Worm (Caenorhabditis elegans) whole organism, late embryonic: Measurements from ENCODE around the gene F55A11.11.

Source experiments
- C08G9.2 ChIP-seq: sonication (generic microtip); optimal IDR thresholded peaks from 2 replicates; lab custom pipeline; 2016; ENCODE audit warnings: mild to moderate bottlenecking, missing genetic modification characterization, moderate library complexity, missing compliant biosample characterization
- K02D7.2 ChIP-seq: sonication (generic microtip); optimal IDR thresholded peaks from 2 replicates; lab custom pipeline; 2017; ENCODE audit warnings: mild to moderate bottlenecking, missing genetic modification characterization, missing compliant biosample characterization
- Y22D7AL.16 ChIP-seq: sonication (generic microtip); optimal IDR thresholded peaks from 2 replicates; lab custom pipeline; 2016; ENCODE audit warnings: missing genetic modification characterization, missing compliant biosample characterization
- ahr-1 ChIP-seq: sonication (generic microtip); optimal IDR thresholded peaks from 2 replicates; lab custom pipeline; 2016; ENCODE audit warnings: missing genetic modification characterization, missing compliant biosample characterization
- ama-1 ChIP-seq: fragments of 150-350 bp; optimal IDR thresholded peaks from 2 replicates; lab custom pipeline; 2014
- ceh-18 ChIP-seq: sonication (generic microtip); optimal IDR thresholded peaks from 2 replicates; lab custom pipeline; 2016; ENCODE audit warnings: missing genetic modification characterization, missing compliant biosample characterization
- ceh-24 ChIP-seq: sonication (generic microtip); optimal IDR thresholded peaks from 2 replicates; lab custom pipeline; 2016; ENCODE audit warnings: mild to moderate bottlenecking, missing genetic modification characterization, missing compliant biosample characterization
- ceh-30 ChIP-seq: fragments of 150-350 bp; optimal IDR thresholded peaks from 2 replicates; lab custom pipeline; 2014; ENCODE audit warnings: missing biosample characterization, missing genetic modification characterization
- ceh-31 ChIP-seq: sonication (generic microtip); optimal IDR thresholded peaks from 2 replicates; lab custom pipeline; 2016; ENCODE audit warnings: missing genetic modification characterization, missing compliant biosample characterization
- ceh-6 ChIP-seq: fragments of 200-800 bp; sonication (Bioruptor generic); optimal IDR thresholded peaks from 2 replicates; lab custom pipeline; 2018; ENCODE audit warnings: mild to moderate bottlenecking, missing genetic modification characterization, missing compliant biosample characterization
- ceh-9 ChIP-seq: sonication (generic microtip); optimal IDR thresholded peaks from 2 replicates; lab custom pipeline; 2016; ENCODE audit warnings: mild to moderate bottlenecking, missing genetic modification characterization, inconsistent platforms, missing compliant biosample characterization
- che-1 ChIP-seq: sonication (generic microtip); optimal IDR thresholded peaks from 2 replicates; lab custom pipeline; 2016; ENCODE audit warnings: mild to moderate bottlenecking, missing genetic modification characterization, missing compliant biosample characterization
- elt-2 ChIP-seq: sonication (generic microtip); optimal IDR thresholded peaks from 2 replicates; lab custom pipeline; 2016; ENCODE audit warnings: missing genetic modification reagents, missing genetic modification characterization, missing compliant biosample characterization
- elt-4 ChIP-seq: sonication (generic microtip); optimal IDR thresholded peaks from 2 replicates; lab custom pipeline; 2016; ENCODE audit warnings: missing genetic modification characterization, missing compliant biosample characterization
- ets-4 ChIP-seq: sonication (generic microtip); optimal IDR thresholded peaks from 2 replicates; lab custom pipeline; 2016; ENCODE audit warnings: missing genetic modification characterization, missing compliant biosample characterization
- eyg-1 ChIP-seq: sonication (generic microtip); optimal IDR thresholded peaks from 2 replicates; lab custom pipeline; 2016; ENCODE audit warnings: missing genotype, missing genetic modification characterization, missing compliant biosample characterization
- fax-1 ChIP-seq: sonication (generic microtip); optimal IDR thresholded peaks from 2 replicates; lab custom pipeline; 2016; ENCODE audit warnings: missing genotype, missing genetic modification characterization, missing compliant biosample characterization
- fkh-6 ChIP-seq: sonication (generic microtip); optimal IDR thresholded peaks from 2 replicates; lab custom pipeline; 2016; ENCODE audit warnings: missing genetic modification characterization, missing compliant biosample characterization
- gmeb-2 ChIP-seq: sonication (generic microtip); optimal IDR thresholded peaks from 2 replicates; lab custom pipeline; 2016; ENCODE audit warnings: missing genetic modification characterization, inconsistent platforms, missing compliant biosample characterization
- hlh-13 ChIP-seq: fragments of 200-800 bp; sonication (Bioruptor generic); optimal IDR thresholded peaks from 2 replicates; lab custom pipeline; 2018; ENCODE audit warnings: mild to moderate bottlenecking, missing genetic modification characterization, missing compliant biosample characterization
- hlh-15 ChIP-seq: sonication (generic microtip); optimal IDR thresholded peaks from 2 replicates; lab custom pipeline; 2016; ENCODE audit warnings: missing genetic modification characterization, missing compliant biosample characterization
- lim-6 ChIP-seq: sonication (generic microtip); optimal IDR thresholded peaks from 2 replicates; lab custom pipeline; 2016; ENCODE audit warnings: missing genetic modification characterization, missing compliant biosample characterization
- lin-11 ChIP-seq: fragments of 200-800 bp; sonication (Bioruptor generic); optimal IDR thresholded peaks from 2 replicates; lab custom pipeline; 2018; ENCODE audit warnings: mild to moderate bottlenecking, missing genetic modification characterization, missing compliant biosample characterization
- madf-2 ChIP-seq: sonication (generic microtip); optimal IDR thresholded peaks from 2 replicates; lab custom pipeline; 2017; ENCODE audit warnings: missing genetic modification characterization, missing compliant biosample characterization
- mec-3 ChIP-seq: sonication (generic microtip); optimal IDR thresholded peaks from 2 replicates; lab custom pipeline; 2016; ENCODE audit warnings: borderline replicate concordance, missing genetic modification characterization, missing compliant biosample characterization
- nfya-1 ChIP-seq: sonication (generic microtip); optimal IDR thresholded peaks from 2 replicates; lab custom pipeline; 2017; ENCODE audit warnings: missing genetic modification characterization, mild to moderate bottlenecking, missing compliant biosample characterization, antibody characterized with exemption, moderate library complexity
- nhr-11 ChIP-seq: fragments of 150-350 bp; optimal IDR thresholded peaks from 2 replicates; lab custom pipeline; 2014; ENCODE audit warnings: missing biosample characterization, missing genetic modification characterization
- nhr-232 ChIP-seq: sonication (generic microtip); optimal IDR thresholded peaks from 2 replicates; lab custom pipeline; 2016; ENCODE audit warnings: missing genetic modification characterization, missing compliant biosample characterization
- odd-2 ChIP-seq: sonication (generic microtip); optimal IDR thresholded peaks from 2 replicates; lab custom pipeline; 2017; ENCODE audit warnings: antibody characterized with exemption, mild to moderate bottlenecking, missing genetic modification characterization, missing compliant biosample characterization
- pha-4 ChIP-seq: fragments of 150-350 bp; optimal IDR thresholded peaks from 2 replicates; lab custom pipeline; 2018; ENCODE audit warnings: missing biosample characterization, missing genetic modification reagents, missing genetic modification characterization
- pqm-1 ChIP-seq: sonication (generic microtip); optimal IDR thresholded peaks from 2 replicates; lab custom pipeline; 2016; ENCODE audit warnings: missing genetic modification characterization, missing compliant biosample characterization
- pros-1 ChIP-seq: fragments of 150-350 bp; optimal IDR thresholded peaks from 2 replicates; lab custom pipeline; 2014; ENCODE audit warnings: missing biosample characterization, missing genetic modification reagents, missing genetic modification characterization
- ref-2 ChIP-seq: sonication (generic microtip); optimal IDR thresholded peaks from 2 replicates; lab custom pipeline; 2016; ENCODE audit warnings: missing genetic modification characterization, missing compliant biosample characterization
- rnt-1 ChIP-seq: sonication (generic microtip); optimal IDR thresholded peaks from 2 replicates; lab custom pipeline; 2016; ENCODE audit warnings: missing genetic modification characterization, missing compliant biosample characterization
- sdc-2 ChIP-seq: sonication (generic microtip); optimal IDR thresholded peaks from 2 replicates; lab custom pipeline; 2016; ENCODE audit warnings: missing genotype, missing genetic modification characterization, missing compliant biosample characterization
- sox-2 ChIP-seq: fragments of 200-800 bp; sonication (Bioruptor generic); IDR thresholded peaks from 2 replicates; pipeline ENCODE4 v1.3.6; 2022; ENCODE audit warnings: missing genetic modification reagents, missing genetic modification characterization, missing compliant biosample characterization
- sox-4 ChIP-seq: sonication (generic microtip); optimal IDR thresholded peaks from 2 replicates; lab custom pipeline; 2017; ENCODE audit warnings: mild to moderate bottlenecking, missing genetic modification characterization, inconsistent platforms, missing compliant biosample characterization
- syd-9 ChIP-seq: sonication (generic microtip); optimal IDR thresholded peaks from 2 replicates; lab custom pipeline; 2016; ENCODE audit warnings: mild to moderate bottlenecking, missing genetic modification characterization, moderate library complexity, missing compliant biosample characterization
- tbx-2 ChIP-seq: sonication (generic microtip); optimal IDR thresholded peaks from 2 replicates; lab custom pipeline; 2016; ENCODE audit warnings: missing genetic modification characterization, missing compliant biosample characterization
- tbx-7 ChIP-seq: sonication (generic microtip); optimal IDR thresholded peaks from 2 replicates; lab custom pipeline; 2016; ENCODE audit warnings: missing genotype, missing genetic modification characterization, missing compliant biosample characterization
- unc-55 ChIP-seq: sonication (generic microtip); optimal IDR thresholded peaks from 2 replicates; lab custom pipeline; 2017; ENCODE audit warnings: missing biosample characterization, missing genetic modification reagents, missing genetic modification characterization
- unc-86 ChIP-seq: sonication (generic microtip); optimal IDR thresholded peaks from 2 replicates; lab custom pipeline; 2016; ENCODE audit warnings: missing genetic modification characterization, missing compliant biosample characterization
- zip-5 ChIP-seq: sonication (generic microtip); optimal IDR thresholded peaks from 2 replicates; lab custom pipeline; 2016; ENCODE audit warnings: missing genetic modification characterization, missing compliant biosample characterization

Gene F55A11.11

ce11 chrV:11817263-11817726, 34.3 kb downstream of the F55A11.11 start:
- TF ChIP-seq K02D7.2 (tag; lab: Kevin White, UChicago): no peak
- no peak for TF ChIP-seq fkh-6 (tag; lab: Kevin White, UChicago)
- no peak for TF ChIP-seq zip-5 (tag; lab: Kevin White, UChicago)
- no peak for TF ChIP-seq elt-2 (tag; lab: Kevin White, UChicago)
- no peak for TF ChIP-seq sox-2 (GFP tag; lab: Robert Waterston, UW)
- no peak for TF ChIP-seq rnt-1 (tag; lab: Kevin White, UChicago)
- TF ChIP-seq tbx-7 (tag; lab: Kevin White, UChicago): no peak
- no peak for TF ChIP-seq ceh-30 (tag; lab: Kevin White, UChicago)
- no peak for TF ChIP-seq lin-11 (tag; lab: Kevin White, UChicago)
- no peak for TF ChIP-seq mec-3 (tag; lab: Kevin White, UChicago)
- TF ChIP-seq ahr-1 (tag; lab: Kevin White, UChicago): no peak
- no peak for TF ChIP-seq elt-4 (tag; lab: Kevin White, UChicago)
- no peak for TF ChIP-seq ets-4 (tag; lab: Kevin White, UChicago)
- no peak for TF ChIP-seq fax-1
- TF ChIP-seq pros-1 (tag; lab: Kevin White, UChicago): no peak
- TF ChIP-seq eyg-1 (tag; lab: Kevin White, UChicago): no peak
- no peak for TF ChIP-seq hlh-13
- no peak for TF ChIP-seq lim-6

ce11 chrV:11818064-11818463, 35.1 kb downstream of the F55A11.11 start:
- no peak for TF ChIP-seq ahr-1 (tag; lab: Kevin White, UChicago)
- TF ChIP-seq nhr-232 (tag; lab: Kevin White, UChicago): no peak
- TF ChIP-seq rnt-1 (tag; lab: Kevin White, UChicago): no peak
- TF ChIP-seq unc-86 (tag; lab: Kevin White, UChicago): no peak
- no peak for TF ChIP-seq mec-3 (tag; lab: Kevin White, UChicago)
- no peak for TF ChIP-seq ets-4 (tag; lab: Kevin White, UChicago)
- no peak for TF ChIP-seq ceh-9 (tag; lab: Kevin White, UChicago)

ce11 chrV:11818786-11819185, 35.8 kb downstream of the F55A11.11 start:
- TF ChIP-seq pros-1 (tag; lab: Kevin White, UChicago): no peak
- no peak for TF ChIP-seq ceh-31 (tag; lab: Kevin White, UChicago)
- TF ChIP-seq odd-2: no peak
- no peak for TF ChIP-seq madf-2
- TF ChIP-seq ceh-24 (tag; lab: Kevin White, UChicago): no peak
- TF ChIP-seq Y22D7AL.16 (tag; lab: Kevin White, UChicago): no peak
- TF ChIP-seq pqm-1 (tag; lab: Kevin White, UChicago): no peak
- TF ChIP-seq fkh-6 (tag; lab: Kevin White, UChicago): no peak
- TF ChIP-seq syd-9: no peak
- TF ChIP-seq unc-55 (GFP tag; lab: Kevin White, UChicago): no peak
- TF ChIP-seq gmeb-2 (tag; lab: Kevin White, UChicago): no peak
- no peak for TF ChIP-seq ref-2 (tag; lab: Kevin White, UChicago)
- no peak for TF ChIP-seq ceh-18 (tag; lab: Kevin White, UChicago)
- no peak for TF ChIP-seq nhr-11 (tag; lab: Kevin White, UChicago)
- no peak for TF ChIP-seq tbx-7 (tag; lab: Kevin White, UChicago)
- no peak for TF ChIP-seq C08G9.2
- TF ChIP-seq sox-4 (tag; lab: Kevin White, UChicago): no peak
- no peak for TF ChIP-seq lim-6

ce11 chrV:11819451-11819850, 36.5 kb downstream of the F55A11.11 start:
- no peak for TF ChIP-seq elt-4 (tag; lab: Kevin White, UChicago)
- no peak for TF ChIP-seq ref-2 (tag; lab: Kevin White, UChicago)
- no peak for TF ChIP-seq hlh-15 (tag; lab: Kevin White, UChicago)
- TF ChIP-seq sdc-2 (tag; lab: Kevin White, UChicago): no peak
- no peak for TF ChIP-seq ama-1
- TF ChIP-seq che-1 (tag; lab: Kevin White, UChicago): no peak
- no peak for TF ChIP-seq pha-4 (tag; lab: Kevin White, UChicago)
- no peak for TF ChIP-seq nfya-1 (tag; lab: Kevin White, UChicago)
- TF ChIP-seq tbx-2 (tag; lab: Kevin White, UChicago): no peak
- no peak for TF ChIP-seq ceh-6 (GFP tag; lab: Kevin White, UChicago)
